Worm (Caenorhabditis elegans) whole organism, early embryonic: ENCODE measurements around the gene coq-6.

ENCODE experiments used
- B0310.2 ChIP-seq: sonication (generic microtip); optimal IDR thresholded peaks from 2 replicates; lab custom pipeline; 2016; ENCODE audit warnings: mild to moderate bottlenecking, missing genetic modification characterization, missing compliant biosample characterization
- F13C5.2 ChIP-seq: sonication (generic microtip); optimal IDR thresholded peaks from 2 replicates; lab custom pipeline; 2017; ENCODE audit warnings: mild to moderate bottlenecking, missing genetic modification characterization, inconsistent platforms, missing compliant biosample characterization
- aly-1 ChIP-seq: sonication (generic microtip); optimal IDR thresholded peaks from 2 replicates; lab custom pipeline; 2016; ENCODE audit warnings: missing genetic modification characterization, missing compliant biosample characterization
- ama-1 ChIP-seq: fragments of 150-350 bp; optimal IDR thresholded peaks from 2 replicates; lab custom pipeline; 2014
- ets-7 ChIP-seq: sonication (generic microtip); optimal IDR thresholded peaks from 2 replicates; lab custom pipeline; 2016; ENCODE audit warnings: missing genotype, missing genetic modification characterization, missing compliant biosample characterization
- flt-1 ChIP-seq: fragments of 200-800 bp; sonication (Bioruptor generic); IDR thresholded peaks from 2 replicates; pipeline ENCODE4 v1.3.6; 2022; ENCODE audit warnings: missing genetic modification characterization, missing compliant biosample characterization
- hmbx-1 ChIP-seq: sonication (generic microtip); optimal IDR thresholded peaks from 2 replicates; lab custom pipeline; 2016; ENCODE audit warnings: mild to moderate bottlenecking, missing genetic modification characterization, missing compliant biosample characterization
- hmg-4 ChIP-seq: fragments of 200-800 bp; sonication (Bioruptor generic); optimal IDR thresholded peaks from 2 replicates; lab custom pipeline; 2018; ENCODE audit warnings: mild to moderate bottlenecking, missing genetic modification characterization, missing compliant biosample characterization
- sea-1 ChIP-seq: fragments of 200-800 bp; sonication (Bioruptor generic); conservative IDR thresholded peaks from 2 replicates; pipeline ENCODE4 v1.3.6; 2022; ENCODE audit warnings: missing genetic modification characterization, missing compliant biosample characterization
- tbx-11 ChIP-seq: fragments of 200-800 bp; sonication (Bioruptor generic); IDR thresholded peaks from 2 replicates; pipeline ENCODE4 v1.3.6; 2022; ENCODE audit warnings: missing genetic modification characterization, missing compliant biosample characterization
- tbx-37 ChIP-seq: fragments of 200-800 bp; sonication (Bioruptor generic); conservative IDR thresholded peaks from 2 replicates; pipeline ENCODE4 v1.3.6; 2022; ENCODE audit warnings: missing genetic modification reagents, missing genetic modification characterization, missing compliant biosample characterization
- tra-4 ChIP-seq: sonication (generic microtip); optimal IDR thresholded peaks from 2 replicates; lab custom pipeline; 2017; ENCODE audit warnings: missing genetic modification characterization, missing compliant biosample characterization

DNA sequence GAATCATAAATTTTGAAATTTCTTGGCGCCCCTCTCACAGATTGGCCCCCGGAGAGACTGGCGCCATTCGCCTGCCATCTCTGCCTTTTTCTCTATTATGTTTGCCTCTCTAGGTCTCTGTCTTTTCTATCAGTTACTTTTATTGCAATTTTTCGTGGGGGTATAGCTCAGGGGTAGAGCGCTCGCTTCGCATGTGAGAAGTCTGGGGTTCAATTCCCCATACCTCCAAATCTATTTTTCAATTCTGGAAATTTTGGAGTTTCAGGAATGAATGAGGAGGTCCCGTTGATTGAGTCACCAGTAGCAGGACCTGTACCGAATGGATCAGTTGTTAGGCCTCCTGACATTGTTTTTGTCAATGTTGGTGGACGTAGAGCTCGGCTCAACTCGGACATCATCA lies 18.5 kb upstream of the coq-6 start, which contains the start of gene kvs-3:
- TF ChIP-seq flt-1 (GFP tag; lab: Robert Waterston, UW): 0 out of 2 replicates have a peak, but pooled peaks have one; percentile 18
- TF ChIP-seq aly-1 (tag; lab: Kevin White, UChicago): no peak
- TF ChIP-seq ama-1: no peak
- peak; percentile 49; the same call in 1 of the 2 replicates for TF ChIP-seq tbx-11 (GFP tag; lab: Robert Waterston, UW)
- no peak for TF ChIP-seq hmg-4 (GFP tag; lab: Kevin White, UChicago)
- no peak for TF ChIP-seq ets-7
- no peak for TF ChIP-seq tra-4
- no peak for TF ChIP-seq B0310.2 (tag; lab: Kevin White, UChicago)
- no peak for TF ChIP-seq F13C5.2 (tag; lab: Kevin White, UChicago)
- no peak for TF ChIP-seq sea-1 (GFP tag; lab: Robert Waterston, UW)
- no peak for TF ChIP-seq hmbx-1 (tag; lab: Kevin White, UChicago)
- no peak; the same call in 1 of the 2 replicates for TF ChIP-seq tbx-37 (GFP tag; lab: Robert Waterston, UW)
